Fruit fly (Drosophila melanogaster) whole organism, embryonic: ENCODE measurements around the gene CG12814.

Experiments
- Blimp-1 ChIP-seq: fragments of 200-800 bp; sonication (Bioruptor generic); optimal IDR thresholded peaks from 3 replicates; lab custom pipeline; 2018; ENCODE audit warnings: missing biosample characterization, missing genetic modification characterization, mild to moderate bottlenecking, moderate library complexity, missing genetic modification reagents
- Bteb2 ChIP-seq: fragments of 200-800 bp; sonication (Bioruptor generic); optimal IDR thresholded peaks from 2 replicates; lab custom pipeline; 2016; ENCODE audit warnings: missing biosample characterization, missing genetic modification characterization
- CG10431 ChIP-seq: fragments of 200-800 bp; sonication (Bioruptor generic); optimal IDR thresholded peaks from 3 replicates; lab custom pipeline; 2018; ENCODE audit warnings: missing biosample characterization, mild to moderate bottlenecking, missing genetic modification characterization
- CG1233 ChIP-seq: fragments of 200-800 bp; sonication (Bioruptor generic); optimal IDR thresholded peaks from 4 replicates; lab custom pipeline; 2018; ENCODE audit warnings: missing biosample characterization, mild to moderate bottlenecking, missing genetic modification characterization
- CG12769 ChIP-seq: fragments of 200-800 bp; sonication (Bioruptor generic); optimal IDR thresholded peaks from 2 replicates; lab custom pipeline; 2019; ENCODE audit warnings: missing biosample characterization, mild to moderate bottlenecking, missing genetic modification characterization, moderate library complexity
- CG15601 ChIP-seq: fragments of 200-800 bp; sonication (Bioruptor generic); optimal IDR thresholded peaks from 3 replicates; lab custom pipeline; 2019; ENCODE audit warnings: missing biosample characterization, mild to moderate bottlenecking, missing genetic modification characterization, moderate library complexity
- CG18011 ChIP-seq: fragments of 200-800 bp; sonication (Bioruptor generic); optimal IDR thresholded peaks from 2 replicates; lab custom pipeline; 2017; ENCODE audit warnings: missing biosample characterization, missing genetic modification characterization, mild to moderate bottlenecking, moderate library complexity, missing genotype
- CG18476 ChIP-seq: fragments of 200-800 bp; sonication (Bioruptor generic); optimal IDR thresholded peaks from 2 replicates; lab custom pipeline; 2016; ENCODE audit warnings: missing biosample characterization, mild to moderate bottlenecking, missing genetic modification characterization
- CG18619 ChIP-seq: fragments of 200-800 bp; sonication (Bioruptor generic); optimal IDR thresholded peaks from 3 replicates; lab custom pipeline; 2017; ENCODE audit warnings: missing biosample characterization, mild to moderate bottlenecking, missing genetic modification characterization
- CG2889 ChIP-seq: fragments of 200-800 bp; sonication (Bioruptor generic); IDR thresholded peaks from 3 replicates; pipeline ENCODE4 v1.3.6; 2022; ENCODE audit warnings: missing biosample characterization, missing genetic modification characterization
- CG33557 ChIP-seq: fragments of 200-800 bp; sonication (Bioruptor generic); optimal IDR thresholded peaks from 2 replicates; lab custom pipeline; 2019; ENCODE audit warnings: missing biosample characterization, mild to moderate bottlenecking, missing genetic modification characterization, moderate library complexity
- CG4328 ChIP-seq: fragments of 200-800 bp; sonication (Bioruptor generic); optimal IDR thresholded peaks from 3 replicates; lab custom pipeline; 2017; ENCODE audit warnings: missing biosample characterization, missing genetic modification reagents, missing genetic modification characterization
- CG4360 ChIP-seq: fragments of 200-800 bp; sonication (Bioruptor generic); IDR thresholded peaks from 2 replicates; pipeline ENCODE4 v1.3.6; 2022; ENCODE audit warnings: missing biosample characterization, missing genetic modification characterization
- CG6254 ChIP-seq: fragments of 200-800 bp; sonication (Bioruptor generic); optimal IDR thresholded peaks from 3 replicates; lab custom pipeline; 2017; ENCODE audit warnings: mild to moderate bottlenecking, missing biosample characterization, missing genetic modification reagents, missing genetic modification characterization
- CG6791 ChIP-seq: fragments of 200-800 bp; sonication (Bioruptor generic); IDR thresholded peaks from 3 replicates; pipeline ENCODE4 v1.3.6; 2022; ENCODE audit warnings: missing biosample characterization, missing genetic modification characterization; ENCODE audit not compliant: partially characterized antibody
- CG6854 ChIP-seq: fragments of 200-800 bp; sonication (Bioruptor generic); optimal IDR thresholded peaks from 3 replicates; lab custom pipeline; 2017; ENCODE audit warnings: missing biosample characterization, mild to moderate bottlenecking, missing genetic modification characterization
- CG7963 ChIP-seq: fragments of 200-800 bp; sonication (Bioruptor generic); IDR thresholded peaks from 3 replicates; pipeline ENCODE4 v1.3.6; 2022; ENCODE audit warnings: missing biosample characterization, missing genetic modification characterization; ENCODE audit not compliant: partially characterized antibody
- CTCF ChIP-seq: fragments of 200-800 bp; sonication (Bioruptor generic); optimal IDR thresholded peaks from 2 replicates; lab custom pipeline; 2017; ENCODE audit warnings: missing biosample characterization, mild to moderate bottlenecking, missing genetic modification characterization, moderate library complexity
- Camta ChIP-seq: fragments of 200-800 bp; sonication (Bioruptor generic); optimal IDR thresholded peaks from 2 replicates; lab custom pipeline; 2016; ENCODE audit warnings: missing biosample characterization, missing genetic modification characterization
- Deaf1 ChIP-seq: fragments of 200-800 bp; optimal IDR thresholded peaks from 3 replicates; lab custom pipeline; 2019; ENCODE audit warnings: missing biosample characterization, mild to moderate bottlenecking, missing genetic modification characterization, moderate library complexity
- HLH4C ChIP-seq: fragments of 200-800 bp; sonication (Bioruptor generic); IDR thresholded peaks from 3 replicates; pipeline ENCODE4 v1.3.6; 2022; ENCODE audit warnings: missing biosample characterization, missing genetic modification characterization; ENCODE audit not compliant: partially characterized antibody
- HLHmδ ChIP-seq: fragments of 200-800 bp; sonication (Bioruptor generic); optimal IDR thresholded peaks from 2 replicates; lab custom pipeline; 2018; ENCODE audit warnings: missing biosample characterization, mild to moderate bottlenecking, missing genetic modification characterization, moderate library complexity
- Jarid2 ChIP-seq: fragments of 200-800 bp; sonication (Bioruptor generic); optimal IDR thresholded peaks from 3 replicates; lab custom pipeline; 2017; ENCODE audit warnings: mild to moderate bottlenecking, missing biosample characterization, missing genetic modification reagents, missing genetic modification characterization
- Med ChIP-seq: fragments of 200-800 bp; sonication (Bioruptor generic); peaks from one replicate; lab custom pipeline; 2016; ENCODE audit warnings: missing biosample characterization, missing genetic modification characterization, mild to moderate bottlenecking, inconsistent platforms, moderate library complexity
- Scr ChIP-seq: fragments of 200-800 bp; sonication (Bioruptor generic); IDR thresholded peaks from 2 replicates; pipeline ENCODE4 v1.3.6; 2022; ENCODE audit warnings: missing biosample characterization, missing genetic modification characterization; ENCODE audit not compliant: partially characterized antibody
- bsh ChIP-seq, 2 experiments: fragments of 200-800 bp; sonication (Bioruptor generic); optimal IDR thresholded peaks; 2 replicates each; lab custom pipeline; 2017 to 2018; ENCODE audit warnings: mild to moderate bottlenecking in 2 of 2, missing biosample characterization in 2 of 2, missing genetic modification characterization in 2 of 2, moderate library complexity in 1 of 2
- chinmo ChIP-seq: fragments of 200-800 bp; sonication (Bioruptor generic); IDR thresholded peaks from 4 replicates; pipeline ENCODE4 v1.3.6; 2022; ENCODE audit warnings: missing biosample characterization, missing genetic modification characterization; ENCODE audit not compliant: partially characterized antibody
- ci ChIP-seq: fragments of 200-800 bp; sonication (Bioruptor generic); IDR thresholded peaks from 3 replicates; pipeline ENCODE4 v1.3.6; 2022; ENCODE audit warnings: missing biosample characterization, missing genetic modification characterization
- fu2 ChIP-seq: fragments of 200-800 bp; sonication (Bioruptor generic); optimal IDR thresholded peaks from 2 replicates; lab custom pipeline; 2016; ENCODE audit warnings: missing biosample characterization, missing genetic modification characterization
- gcm2 ChIP-seq: fragments of 200-800 bp; sonication (Bioruptor generic); optimal IDR thresholded peaks from 2 replicates; lab custom pipeline; 2016; ENCODE audit warnings: missing biosample characterization, missing genetic modification characterization
- hkb ChIP-seq, 2 experiments: fragments of 200-800 bp in 1 of 2; fragments of >200 bp in 1 of 2; sonication (Bioruptor generic) in 1 of 2; IDR thresholded peaks in 1 of 2; optimal IDR thresholded peaks in 1 of 2; 2 replicates each; pipeline versions ENCODE4 v1.3.6 to Lab custom; 2017 to 2022; ENCODE audit warnings: missing biosample characterization in 1 of 2, missing genetic modification characterization in 1 of 2
- kni ChIP-seq: fragments of 200-800 bp; sonication (Bioruptor generic); optimal IDR thresholded peaks from 3 replicates; lab custom pipeline; 2017; ENCODE audit warnings: mild to moderate bottlenecking, missing biosample characterization, missing genetic modification reagents, missing genetic modification characterization
- nom ChIP-seq: fragments of 200-800 bp; sonication (Bioruptor generic); optimal IDR thresholded peaks from 2 replicates; lab custom pipeline; 2017; ENCODE audit warnings: missing biosample characterization, missing genetic modification characterization, mild to moderate bottlenecking, moderate library complexity, missing genetic modification reagents
- oc ChIP-seq: fragments of 200-800 bp; sonication (Bioruptor generic); optimal IDR thresholded peaks from 2 replicates; lab custom pipeline; 2018; ENCODE audit warnings: missing biosample characterization, mild to moderate bottlenecking, missing genetic modification characterization, moderate library complexity
- pum ChIP-seq: fragments of 200-800 bp; sonication (Bioruptor generic); optimal IDR thresholded peaks from 2 replicates; lab custom pipeline; 2016; ENCODE audit warnings: missing biosample characterization, missing genetic modification characterization
- schlank ChIP-seq: fragments of 200-800 bp; sonication (Bioruptor generic); optimal IDR thresholded peaks from 2 replicates; lab custom pipeline; 2018; ENCODE audit warnings: missing biosample characterization, mild to moderate bottlenecking, missing genetic modification characterization
- sd ChIP-seq: fragments of 200-800 bp; sonication (Bioruptor generic); optimal IDR thresholded peaks from 3 replicates; lab custom pipeline; 2018; ENCODE audit warnings: missing biosample characterization, mild to moderate bottlenecking, missing genetic modification characterization, moderate library complexity
- sens ChIP-seq: fragments of 200-800 bp; sonication (Bioruptor generic); peaks from one replicate; lab custom pipeline; 2016; ENCODE audit warnings: missing biosample characterization, missing genetic modification characterization
- sob ChIP-seq: fragments of 200-800 bp; sonication (Bioruptor generic); IDR thresholded peaks from 2 replicates; pipeline ENCODE4 v1.3.6; 2022; ENCODE audit warnings: missing biosample characterization, missing genetic modification characterization
- sqz ChIP-seq: fragments of 200-800 bp; sonication (Bioruptor generic); optimal IDR thresholded peaks from 3 replicates; lab custom pipeline; 2018; ENCODE audit warnings: missing biosample characterization, mild to moderate bottlenecking, missing genetic modification characterization
- sr ChIP-seq: fragments of 200-800 bp; sonication (Bioruptor generic); IDR thresholded peaks from 3 replicates; pipeline ENCODE4 v1.3.6; 2022; ENCODE audit warnings: missing biosample characterization, missing genetic modification characterization
- tap ChIP-seq: fragments of 200-800 bp; optimal IDR thresholded peaks from 3 replicates; lab custom pipeline; 2019; ENCODE audit warnings: missing biosample characterization, mild to moderate bottlenecking, missing genetic modification characterization, moderate library complexity
- trh ChIP-seq: fragments of 200-800 bp; sonication (Bioruptor generic); optimal IDR thresholded peaks from 2 replicates; lab custom pipeline; 2016; ENCODE audit warnings: missing biosample characterization, missing genetic modification characterization
- usp ChIP-seq: fragments of >200 bp; optimal IDR thresholded peaks from 2 replicates; lab custom pipeline; 2017; ENCODE audit warnings: missing biosample characterization, missing genetic modification characterization
- vvl ChIP-seq: fragments of 200-800 bp; sonication (Bioruptor generic); IDR thresholded peaks from 2 replicates; pipeline ENCODE4 v1.3.6; 2022; ENCODE audit warnings: missing biosample characterization, missing genetic modification characterization
- zen ChIP-seq: fragments of 200-800 bp; sonication (Bioruptor generic); optimal IDR thresholded peaks from 3 replicates; lab custom pipeline; 2018; ENCODE audit warnings: missing biosample characterization, mild to moderate bottlenecking, missing genetic modification characterization, moderate library complexity
- zfh2 ChIP-seq: fragments of 200-800 bp; sonication (Bioruptor generic); optimal IDR thresholded peaks from 2 replicates; lab custom pipeline; 2016; ENCODE audit warnings: missing biosample characterization, missing genetic modification characterization

The CG12814 gene

dm6 chr3R:10125477-10125876 is 63.9 kb downstream of the CG12814 start, which contains the start of gene knk (continued):
- 0 out of 2 replicates have a peak, but pooled peaks have one; percentile 31 for TF ChIP-seq sob
- no peak for TF ChIP-seq CG6854 (GFP tag; lab: Kevin White, UChicago)
- TF ChIP-seq vvl, result peak; percentile 78
- TF ChIP-seq Deaf1, result no peak
- TF ChIP-seq Med (GFP tag; lab: Kevin White, UChicago), result peak; percentile 45
- peak; percentile 54 for TF ChIP-seq CG4360
- TF ChIP-seq tap (tag; lab: Kevin White, UChicago), result peak; percentile 15
- peak; percentile 49 for TF ChIP-seq hkb (optimal IDR thresholded peaks at IDR 0.05; lab: Kevin White, UChicago)
- TF ChIP-seq hkb (GFP tag; IDR thresholded peaks at IDR 0.05; lab: Robert Waterston, UW), result peak; percentile 38; the same call in 1 of the 2 replicates
- no peak for TF ChIP-seq CG15601 (tag; lab: Kevin White, UChicago)
- TF ChIP-seq Scr (GFP tag; lab: Robert Waterston, UW), result 0 out of 2 replicates have a peak, but pooled peaks have one; percentile 17
- no peak for TF ChIP-seq pum (GFP tag; lab: Kevin White, UChicago)
- peak; percentile 73 for TF ChIP-seq CG18476 (GFP tag; lab: Kevin White, UChicago)
- no peak for TF ChIP-seq usp
- TF ChIP-seq CG4328, result no peak
- TF ChIP-seq zen, result no peak
- TF ChIP-seq Camta, result no peak
- TF ChIP-seq sr (GFP tag; lab: Robert Waterston, UW), result 0 out of 3 replicates have a peak, but pooled peaks have one; percentile 22
- TF ChIP-seq nom (GFP tag; lab: Kevin White, UChicago), result peak; percentile 53
- TF ChIP-seq kni (GFP tag; lab: Kevin White, UChicago), result peak; percentile 37
- TF ChIP-seq Jarid2, result peak; percentile 44
- TF ChIP-seq CG12769 (tag; lab: Kevin White, UChicago), result peak; percentile 6
- TF ChIP-seq oc (tag; lab: Kevin White, UChicago), result peak; percentile 63
- TF ChIP-seq CG18011 (GFP tag; lab: Kevin White, UChicago), result no peak
- no peak for TF ChIP-seq Bteb2 (GFP tag; lab: Kevin White, UChicago)
- no peak for TF ChIP-seq gcm2 (GFP tag; lab: Kevin White, UChicago)

DNA sequence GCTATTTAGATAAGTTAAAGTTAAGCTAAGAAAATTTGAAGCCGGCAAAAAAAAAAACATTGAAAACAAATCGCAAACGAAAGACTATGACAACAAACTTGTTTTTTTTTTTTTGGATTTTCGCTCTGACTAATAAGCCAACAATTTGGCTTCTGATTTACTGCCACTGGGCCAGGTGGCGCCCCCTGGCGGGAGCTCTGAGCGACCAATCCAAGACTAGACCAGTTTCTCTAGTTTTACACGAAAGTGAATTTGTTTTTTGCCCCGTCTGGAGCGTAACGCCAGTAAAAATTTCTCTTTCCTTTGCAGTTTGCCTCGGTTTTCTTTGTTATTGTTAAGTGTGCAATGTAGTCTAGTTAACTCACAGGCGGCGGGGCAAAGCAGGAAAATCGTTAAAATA is 64.6 kb downstream of the CG12814 start:
- TF ChIP-seq CG33557 (peak; percentile 48), Blimp-1 (GFP tag; lab: Kevin White, UChicago) (peak; percentile 99), CG7963 (GFP tag; lab: Robert Waterston, UW) (no peak), ci (GFP tag; lab: Robert Waterston, UW) (peak; percentile 30; the same call in 1 of the 3 replicates), CTCF (GFP tag; lab: Kevin White, UChicago) (peak; percentile 88), CG18619 (GFP tag; lab: Kevin White, UChicago) (no peak), chinmo (0 out of 4 replicates have a peak, but pooled peaks have one; percentile 20), CG1233 (GFP tag; lab: Kevin White, UChicago) (no peak), CG2889 (no peak), fu2 (GFP tag; lab: Kevin White, UChicago) (no peak), sd (tag; lab: Kevin White, UChicago) (peak; percentile 84), bsh (GFP tag; optimal IDR thresholded peaks at IDR 0.05; lab: Kevin White, UChicago) (peak in 1 of 2 experiments; percentile 18), Med (GFP tag; lab: Kevin White, UChicago) (peak; percentile 14), CG10431 (GFP tag; lab: Kevin White, UChicago) (peak; percentile 53), zfh2 (GFP tag; lab: Kevin White, UChicago) (no peak), sens (peak; percentile 39), HLH4C (GFP tag; lab: Robert Waterston, UW) (0 out of 3 replicates have a peak, but pooled peaks have one; percentile 16), sqz (GFP tag; lab: Kevin White, UChicago) (peak; percentile 49), vvl (0 out of 2 replicates have a peak, but pooled peaks have one; percentile 13), trh (GFP tag; lab: Kevin White, UChicago) (no peak), HLHmδ (GFP tag; lab: Kevin White, UChicago) (peak; percentile 19), CG6791 (no peak), schlank (tag; lab: Kevin White, UChicago) (no peak), CG6254 (GFP tag; lab: Kevin White, UChicago) (peak; percentile 26)
